Fruit fly (Drosophila melanogaster) whole organism, embryonic: ENCODE measurements around the gene CG17777.

Source experiments
- ATbp ChIP-seq: fragments of 200-800 bp; sonication (Bioruptor generic); optimal IDR thresholded peaks from 2 replicates; lab custom pipeline; 2017; ENCODE audit warnings: missing biosample characterization, mild to moderate bottlenecking, missing genetic modification characterization, missing genetic modification reagents
- Antp ChIP-seq: fragments of 200-800 bp; sonication (Bioruptor generic); optimal IDR thresholded peaks from 3 replicates; lab custom pipeline; 2016; ENCODE audit warnings: missing biosample characterization, missing genetic modification characterization
- Blimp-1 ChIP-seq: fragments of 200-800 bp; sonication (Bioruptor generic); optimal IDR thresholded peaks from 3 replicates; lab custom pipeline; 2018; ENCODE audit warnings: missing biosample characterization, missing genetic modification characterization, mild to moderate bottlenecking, moderate library complexity, missing genetic modification reagents
- CG10979 ChIP-seq: fragments of 200-800 bp; sonication (Bioruptor generic); optimal IDR thresholded peaks from 2 replicates; lab custom pipeline; 2018; ENCODE audit warnings: missing biosample characterization, mild to moderate bottlenecking, missing genetic modification characterization, moderate library complexity
- CG11085 ChIP-seq: fragments of 200-800 bp; sonication (Bioruptor generic); IDR thresholded peaks from 2 replicates; pipeline ENCODE4 v1.3.6; 2022; ENCODE audit warnings: missing biosample characterization, missing genetic modification characterization
- CG13123 ChIP-seq: fragments of 200-800 bp; sonication (Bioruptor generic); optimal IDR thresholded peaks from 2 replicates; lab custom pipeline; 2016; ENCODE audit warnings: missing biosample characterization, missing genetic modification characterization
- CG13296 ChIP-seq: fragments of 200-800 bp; sonication (Bioruptor generic); optimal IDR thresholded peaks from 3 replicates; lab custom pipeline; 2018; ENCODE audit warnings: missing biosample characterization, mild to moderate bottlenecking, missing genetic modification characterization
- CG14667 ChIP-seq: fragments of 200-800 bp; sonication (Bioruptor generic); IDR thresholded peaks from 2 replicates; pipeline ENCODE4 v1.3.6; 2022; ENCODE audit warnings: missing biosample characterization, missing genetic modification characterization
- CG15073 ChIP-seq: fragments of 200-800 bp; sonication (Bioruptor generic); optimal IDR thresholded peaks from 2 replicates; lab custom pipeline; 2016; ENCODE audit warnings: missing biosample characterization, missing genetic modification characterization
- CG16863 ChIP-seq: fragments of 200-800 bp; sonication (Bioruptor generic); optimal IDR thresholded peaks from 3 replicates; lab custom pipeline; 2016; ENCODE audit warnings: missing biosample characterization, missing genetic modification characterization
- CG17186 ChIP-seq: fragments of 200-800 bp; sonication (Bioruptor generic); optimal IDR thresholded peaks from 3 replicates; lab custom pipeline; 2017; ENCODE audit warnings: missing biosample characterization, missing genetic modification reagents, missing genetic modification characterization
- CG17385 ChIP-seq: fragments of 200-800 bp; sonication (Bioruptor generic); optimal IDR thresholded peaks from 3 replicates; lab custom pipeline; 2018; ENCODE audit warnings: missing biosample characterization, mild to moderate bottlenecking, missing genetic modification characterization
- CG2678 ChIP-seq: fragments of 200-800 bp; sonication (Bioruptor generic); optimal IDR thresholded peaks from 3 replicates; lab custom pipeline; 2019; ENCODE audit warnings: missing biosample characterization, mild to moderate bottlenecking, missing genetic modification characterization, moderate library complexity
- CG30403 ChIP-seq: fragments of 200-800 bp; sonication (Bioruptor generic); optimal IDR thresholded peaks from 3 replicates; lab custom pipeline; 2016; ENCODE audit warnings: missing biosample characterization, missing genetic modification characterization
- CG31365 ChIP-seq: fragments of 200-800 bp; sonication (Bioruptor generic); optimal IDR thresholded peaks from 2 replicates; lab custom pipeline; 2018; ENCODE audit warnings: missing biosample characterization, mild to moderate bottlenecking, missing genetic modification characterization
- CG32532 ChIP-seq: fragments of 200-800 bp; sonication (Bioruptor generic); IDR thresholded peaks from 2 replicates; pipeline ENCODE4 v1.3.6; 2022; ENCODE audit warnings: missing biosample characterization, missing genetic modification characterization
- CG43689 ChIP-seq: fragments of 200-800 bp; sonication (Bioruptor generic); IDR thresholded peaks from 2 replicates; pipeline ENCODE4 v1.3.6; 2022; ENCODE audit warnings: missing biosample characterization, missing genetic modification characterization
- CG4404 ChIP-seq: fragments of 200-800 bp; sonication (Bioruptor generic); IDR thresholded peaks from 2 replicates; pipeline ENCODE4 v1.3.6; 2022; ENCODE audit warnings: missing biosample characterization, missing genetic modification characterization
- CG4730 ChIP-seq: fragments of 200-800 bp; sonication (Bioruptor generic); IDR thresholded peaks from 2 replicates; pipeline ENCODE4 v1.3.6; 2022; ENCODE audit warnings: missing biosample characterization, missing genetic modification characterization
- CG7786 ChIP-seq: fragments of 200-800 bp; sonication (Bioruptor generic); optimal IDR thresholded peaks from 2 replicates; lab custom pipeline; 2016; ENCODE audit warnings: missing biosample characterization, missing genetic modification characterization
- CG7963 ChIP-seq: fragments of 200-800 bp; sonication (Bioruptor generic); IDR thresholded peaks from 3 replicates; pipeline ENCODE4 v1.3.6; 2022; ENCODE audit warnings: missing biosample characterization, missing genetic modification characterization; ENCODE audit not compliant: partially characterized antibody
- CG9932 ChIP-seq: fragments of 200-800 bp; sonication (Bioruptor generic); IDR thresholded peaks from 2 replicates; pipeline ENCODE4 v1.3.6; 2022; ENCODE audit warnings: missing biosample characterization, missing genetic modification characterization
- D19A ChIP-seq: fragments of 200-800 bp; optimal IDR thresholded peaks from 3 replicates; lab custom pipeline; 2019; ENCODE audit warnings: missing biosample characterization, mild to moderate bottlenecking, missing genetic modification characterization, moderate library complexity
- Dbx ChIP-seq: fragments of 200-800 bp; sonication (Bioruptor generic); IDR thresholded peaks from 3 replicates; pipeline ENCODE4 v1.3.6; 2022; ENCODE audit warnings: missing biosample characterization, missing genetic modification characterization
- Dip2 ChIP-seq: fragments of 200-800 bp; sonication (Bioruptor generic); IDR thresholded peaks from 2 replicates; pipeline ENCODE4 v1.3.6; 2022; ENCODE audit warnings: missing biosample characterization, missing genetic modification characterization
- ERR ChIP-seq: fragments of 200-800 bp; sonication (Bioruptor generic); optimal IDR thresholded peaks from 2 replicates; lab custom pipeline; 2016; ENCODE audit warnings: missing biosample characterization, missing genetic modification characterization
- Ets97D ChIP-seq: fragments of 200-800 bp; sonication (Bioruptor generic); optimal IDR thresholded peaks from 3 replicates; lab custom pipeline; 2016; ENCODE audit warnings: missing biosample characterization, missing genetic modification characterization
- Fer1 ChIP-seq: fragments of 200-800 bp; sonication (Bioruptor generic); optimal IDR thresholded peaks from 2 replicates; lab custom pipeline; 2017; ENCODE audit warnings: missing biosample characterization, mild to moderate bottlenecking, missing genetic modification characterization
- HLH4C ChIP-seq: fragments of 200-800 bp; sonication (Bioruptor generic); IDR thresholded peaks from 3 replicates; pipeline ENCODE4 v1.3.6; 2022; ENCODE audit warnings: missing biosample characterization, missing genetic modification characterization; ENCODE audit not compliant: partially characterized antibody
- Hey ChIP-seq: fragments of 200-800 bp; sonication (Bioruptor generic); optimal IDR thresholded peaks from 3 replicates; lab custom pipeline; 2018; ENCODE audit warnings: missing biosample characterization, mild to moderate bottlenecking, missing genetic modification characterization
- Hr51 ChIP-seq, 2 experiments: fragments of 200-800 bp; sonication (Bioruptor generic); optimal IDR thresholded peaks; 2 replicates in 1 of 2; 3 replicates in 1 of 2; lab custom pipeline; 2016 to 2018; ENCODE audit warnings: missing biosample characterization in 2 of 2, missing genetic modification characterization in 2 of 2, mild to moderate bottlenecking in 1 of 2, moderate library complexity in 1 of 2
- Lhr ChIP-seq: fragments of 200-800 bp; sonication (Bioruptor generic); optimal IDR thresholded peaks from 3 replicates; lab custom pipeline; 2017; ENCODE audit warnings: mild to moderate bottlenecking, missing biosample characterization, missing genetic modification reagents, missing genetic modification characterization
- Max ChIP-seq: fragments of 200-800 bp; sonication (Bioruptor generic); optimal IDR thresholded peaks from 2 replicates; lab custom pipeline; 2016; ENCODE audit warnings: missing biosample characterization, mild to moderate bottlenecking, missing genetic modification characterization
- Myb ChIP-seq: fragments of 200-800 bp; sonication (Bioruptor generic); optimal IDR thresholded peaks from 2 replicates; lab custom pipeline; 2016; ENCODE audit warnings: missing biosample characterization, missing genetic modification characterization
- NC2β ChIP-seq: fragments of 200-800 bp; sonication (Bioruptor generic); optimal IDR thresholded peaks from 2 replicates; lab custom pipeline; 2016; ENCODE audit warnings: missing biosample characterization, missing genetic modification characterization
- Usf ChIP-seq: fragments of 200-800 bp; sonication (Bioruptor generic); optimal IDR thresholded peaks from 2 replicates; lab custom pipeline; 2017; ENCODE audit warnings: missing genotype, missing biosample characterization, missing genetic modification characterization
- ci ChIP-seq: fragments of 200-800 bp; sonication (Bioruptor generic); IDR thresholded peaks from 3 replicates; pipeline ENCODE4 v1.3.6; 2022; ENCODE audit warnings: missing biosample characterization, missing genetic modification characterization
- da ChIP-seq: fragments of 200-800 bp; sonication (Bioruptor generic); optimal IDR thresholded peaks from 2 replicates; lab custom pipeline; 2016; ENCODE audit warnings: missing biosample characterization, missing genetic modification characterization
- dpn ChIP-seq, 2 experiments: fragments of 200-800 bp; sonication (Bioruptor generic); optimal IDR thresholded peaks; 3 replicates each; lab custom pipeline; 2016; ENCODE audit warnings: missing biosample characterization in 2 of 2, missing genetic modification characterization in 2 of 2
- gfzf ChIP-seq: fragments of 200-800 bp; sonication (Bioruptor generic); optimal IDR thresholded peaks from 2 replicates; lab custom pipeline; 2016; ENCODE audit warnings: missing biosample characterization, mild to moderate bottlenecking, missing genetic modification characterization, moderate library complexity
- gro ChIP-seq: fragments of 200-800 bp; sonication (Bioruptor generic); optimal IDR thresholded peaks from 2 replicates; lab custom pipeline; 2016; ENCODE audit warnings: missing biosample characterization, missing genetic modification characterization
- inv ChIP-seq: fragments of 200-800 bp; sonication (Bioruptor generic); IDR thresholded peaks from 2 replicates; pipeline ENCODE4 v1.3.6; 2022; ENCODE audit warnings: missing biosample characterization, missing genetic modification characterization; ENCODE audit not compliant: partially characterized antibody
- lilli ChIP-seq: fragments of 200-800 bp; sonication (Bioruptor generic); optimal IDR thresholded peaks from 3 replicates; lab custom pipeline; 2016; ENCODE audit warnings: missing biosample characterization, missing genetic modification characterization
- pnt ChIP-seq: fragments of 200-800 bp; sonication (Bioruptor generic); optimal IDR thresholded peaks from 3 replicates; lab custom pipeline; 2016; ENCODE audit warnings: missing biosample characterization, missing genetic modification characterization
- run ChIP-seq: fragments of 200-800 bp; sonication (Bioruptor generic); optimal IDR thresholded peaks from 3 replicates; lab custom pipeline; 2018; ENCODE audit warnings: missing biosample characterization, mild to moderate bottlenecking, missing genetic modification characterization
- salm ChIP-seq: fragments of 200-800 bp; sonication (Bioruptor generic); optimal IDR thresholded peaks from 2 replicates; lab custom pipeline; 2018; ENCODE audit warnings: missing biosample characterization, mild to moderate bottlenecking, missing genetic modification characterization
- sens ChIP-seq: fragments of 200-800 bp; sonication (Bioruptor generic); peaks from one replicate; lab custom pipeline; 2016; ENCODE audit warnings: missing biosample characterization, missing genetic modification characterization
- shn ChIP-seq: fragments of 200-800 bp; sonication (Bioruptor generic); optimal IDR thresholded peaks from 3 replicates; lab custom pipeline; 2016; ENCODE audit warnings: missing biosample characterization, missing genetic modification characterization
- slbo ChIP-seq: fragments of 200-800 bp; sonication (Bioruptor generic); IDR thresholded peaks from 2 replicates; pipeline ENCODE4 v1.3.6; 2022; ENCODE audit warnings: missing biosample characterization, missing genetic modification characterization
- ssp ChIP-seq: fragments of 200-800 bp; sonication (Bioruptor generic); IDR thresholded peaks from 2 replicates; pipeline ENCODE4 v1.3.6; 2022; ENCODE audit warnings: missing biosample characterization, missing genetic modification characterization
- tio ChIP-seq: fragments of 200-800 bp; sonication (Bioruptor generic); optimal IDR thresholded peaks from 2 replicates; lab custom pipeline; 2017; ENCODE audit warnings: missing biosample characterization, missing genetic modification characterization, inconsistent platforms

CG17777 gene

DNA sequence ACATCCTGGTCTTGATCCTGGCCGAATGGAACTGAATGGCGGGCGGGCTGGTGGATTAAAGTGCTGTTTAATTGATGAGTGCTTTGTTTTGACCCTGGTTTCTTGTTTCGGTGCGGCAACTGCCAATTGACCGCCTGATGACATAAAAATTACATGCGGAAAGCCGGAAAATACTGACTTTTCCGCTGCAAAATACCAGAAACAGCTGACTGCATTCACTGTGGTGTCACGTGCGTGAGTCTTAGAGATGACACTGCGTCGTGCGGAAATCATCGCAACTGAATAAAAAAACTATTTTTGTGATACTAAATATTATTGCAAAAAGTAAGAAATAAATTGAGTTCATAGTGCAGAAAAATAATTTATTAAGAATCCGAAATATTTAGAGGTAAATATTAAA, 37.2 kb upstream of the CG17777 start, which contains the start of gene bcn92 (continued):
- TF ChIP-seq CG14667 (0 out of 2 replicates have a peak, but pooled peaks have one; percentile 5), CG16863 (GFP tag; lab: Kevin White, UChicago) (no peak), CG32532 (GFP tag; lab: Robert Waterston, UW) (peak; percentile 61), D19A (no peak), ERR (GFP tag; lab: Kevin White, UChicago) (peak; percentile 19), CG13296 (GFP tag; lab: Kevin White, UChicago) (peak; percentile 7), ATbp (no peak), CG30403 (GFP tag; lab: Kevin White, UChicago) (peak; percentile 61), gro (GFP tag; lab: Kevin White, UChicago) (peak; percentile 59), Max (GFP tag; lab: Kevin White, UChicago) (peak; percentile 33), CG9932 (GFP tag; lab: Robert Waterston, UW) (peak; percentile 84), gfzf (peak; percentile 69), CG2678 (tag; lab: Kevin White, UChicago) (peak; percentile 42), Hr51 (GFP tag; optimal IDR thresholded peaks at IDR 0.05; lab: Kevin White, UChicago) (peak in 1 of 2 experiments; percentile 17), CG7786 (GFP tag; lab: Kevin White, UChicago) (peak; percentile 33), salm (tag; lab: Kevin White, UChicago) (no peak), CG17186 (GFP tag; lab: Kevin White, UChicago) (no peak), Blimp-1 (GFP tag; lab: Kevin White, UChicago) (peak; percentile 20), Dbx (peak; percentile 70), slbo (peak; percentile 76), da (GFP tag; lab: Kevin White, UChicago) (no peak), lilli (GFP tag; lab: Kevin White, UChicago) (peak; percentile 57), sens (GFP tag; lab: Kevin White, UChicago) (peak; percentile 84), CG11085 (0 out of 2 replicates have a peak, but pooled peaks have one; percentile 11), Dip2 (GFP tag; lab: Robert Waterston, UW) (no peak), HLH4C (GFP tag; lab: Robert Waterston, UW) (peak; percentile 87), shn (GFP tag; lab: Kevin White, UChicago) (peak; percentile 16), run (tag; lab: Kevin White, UChicago) (no peak), Myb (GFP tag; lab: Kevin White, UChicago) (peak; percentile 45), Ets97D (GFP tag; lab: Kevin White, UChicago) (peak; percentile 48), inv (GFP tag; lab: Robert Waterston, UW) (peak; percentile 93), Hey (tag; lab: Kevin White, UChicago) (no peak), tio (GFP tag; lab: Kevin White, UChicago) (no peak), CG15073 (GFP tag; lab: Kevin White, UChicago) (no peak), CG10979 (peak; percentile 7), CG13123 (peak; percentile 26), ssp (GFP tag; lab: Robert Waterston, UW) (no peak), CG4730 (GFP tag; lab: Robert Waterston, UW) (no peak), Usf (peak; percentile 35), CG17385 (GFP tag; lab: Kevin White, UChicago) (peak; percentile 6), ci (peak; percentile 35; the same call in 1 of the 3 replicates), Lhr (GFP tag; lab: Kevin White, UChicago) (no peak), CG7963 (GFP tag; lab: Robert Waterston, UW) (peak; percentile 82), CG43689 (GFP tag; lab: Robert Waterston, UW) (no peak), Antp (peak; percentile 41), dpn (GFP tag; optimal IDR thresholded peaks at IDR 0.05; lab: Kevin White, UChicago) (peak; percentile 48 to 51), pnt (peak; percentile 14), CG31365 (tag; lab: Kevin White, UChicago) (no peak), NC2β (peak; percentile 10), Fer1 (GFP tag; lab: Kevin White, UChicago) (peak; percentile 37), CG4404 (GFP tag; lab: Robert Waterston, UW) (no peak)
